Fruit fly (Drosophila melanogaster) whole organism, embryonic: ENCODE data around the gene Lcp65Ag2.

Source experiments
- CG10267 ChIP-seq: fragments of 200-800 bp; sonication (Bioruptor generic); optimal IDR thresholded peaks from 2 replicates; lab custom pipeline; 2018; ENCODE audit warnings: missing biosample characterization, mild to moderate bottlenecking, missing genetic modification characterization, moderate library complexity
- CG11398 ChIP-seq: fragments of 200-800 bp; sonication (Bioruptor generic); optimal IDR thresholded peaks from 2 replicates; lab custom pipeline; 2016; ENCODE audit warnings: missing biosample characterization, missing genetic modification characterization
- CG11504 ChIP-seq: fragments of 200-800 bp; sonication (Bioruptor generic); optimal IDR thresholded peaks from 3 replicates; lab custom pipeline; 2019; ENCODE audit warnings: missing biosample characterization, mild to moderate bottlenecking, missing genetic modification characterization, moderate library complexity
- CG12659 ChIP-seq: fragments of 200-800 bp; sonication (Bioruptor generic); optimal IDR thresholded peaks from 3 replicates; lab custom pipeline; 2017; ENCODE audit warnings: mild to moderate bottlenecking, missing biosample characterization, missing genetic modification reagents, missing genetic modification characterization
- CG16813 ChIP-seq: fragments of 200-800 bp; sonication (Bioruptor generic); IDR thresholded peaks from 3 replicates; pipeline ENCODE4 v1.3.6; 2022; ENCODE audit warnings: missing biosample characterization, missing genetic modification characterization; ENCODE audit not compliant: partially characterized antibody
- CG17361 ChIP-seq: fragments of 200-800 bp; sonication (Bioruptor generic); IDR thresholded peaks from 3 replicates; pipeline ENCODE4 v1.3.6; 2022; ENCODE audit warnings: missing biosample characterization, missing genetic modification characterization
- CG2678 ChIP-seq: fragments of 200-800 bp; sonication (Bioruptor generic); optimal IDR thresholded peaks from 3 replicates; lab custom pipeline; 2019; ENCODE audit warnings: missing biosample characterization, mild to moderate bottlenecking, missing genetic modification characterization, moderate library complexity
- CG2712 ChIP-seq: fragments of 200-800 bp; optimal IDR thresholded peaks from 3 replicates; lab custom pipeline; 2019; ENCODE audit warnings: missing biosample characterization, mild to moderate bottlenecking, missing genetic modification characterization, moderate library complexity
- CG6791 ChIP-seq: fragments of 200-800 bp; sonication (Bioruptor generic); IDR thresholded peaks from 3 replicates; pipeline ENCODE4 v1.3.6; 2022; ENCODE audit warnings: missing biosample characterization, missing genetic modification characterization; ENCODE audit not compliant: partially characterized antibody
- CG9727 ChIP-seq: fragments of 200-800 bp; sonication (Bioruptor generic); optimal IDR thresholded peaks from 3 replicates; lab custom pipeline; 2017; ENCODE audit warnings: missing biosample characterization, mild to moderate bottlenecking, missing genetic modification characterization
- D19A ChIP-seq: fragments of 200-800 bp; optimal IDR thresholded peaks from 3 replicates; lab custom pipeline; 2019; ENCODE audit warnings: missing biosample characterization, mild to moderate bottlenecking, missing genetic modification characterization, moderate library complexity
- Drgx ChIP-seq: fragments of 200-800 bp; sonication (Bioruptor generic); IDR thresholded peaks from 2 replicates; pipeline ENCODE4 v1.3.6; 2022; ENCODE audit warnings: missing biosample characterization, missing genetic modification characterization
- Med ChIP-seq: fragments of 200-800 bp; sonication (Bioruptor generic); peaks from one replicate; lab custom pipeline; 2016; ENCODE audit warnings: missing biosample characterization, missing genetic modification characterization, mild to moderate bottlenecking, inconsistent platforms, moderate library complexity
- Meics ChIP-seq: fragments of 200-800 bp; sonication (Bioruptor generic); optimal IDR thresholded peaks from 2 replicates; lab custom pipeline; 2017; ENCODE audit warnings: missing biosample characterization, mild to moderate bottlenecking, missing genetic modification characterization
- Ptx1 ChIP-seq: fragments of 200-800 bp; sonication (Bioruptor generic); IDR thresholded peaks from 2 replicates; pipeline ENCODE4 v1.3.6; 2022; ENCODE audit warnings: missing biosample characterization, missing genetic modification characterization
- ara ChIP-seq: fragments of 200-800 bp; sonication (Bioruptor generic); IDR thresholded peaks from 2 replicates; pipeline ENCODE4 v1.3.6; 2022; ENCODE audit warnings: missing biosample characterization, missing genetic modification characterization
- emc ChIP-seq: fragments of 200-800 bp; sonication (Bioruptor generic); optimal IDR thresholded peaks from 2 replicates; lab custom pipeline; 2016; ENCODE audit warnings: missing biosample characterization, missing genetic modification characterization
- gem ChIP-seq: fragments of 200-800 bp; sonication (Bioruptor generic); optimal IDR thresholded peaks from 2 replicates; lab custom pipeline; 2019; ENCODE audit warnings: missing biosample characterization, mild to moderate bottlenecking, missing genetic modification characterization, moderate library complexity
- lab ChIP-seq: fragments of 200-800 bp; sonication (Bioruptor generic); optimal IDR thresholded peaks from 3 replicates; lab custom pipeline; 2017; ENCODE audit warnings: missing biosample characterization, missing genetic modification characterization, mild to moderate bottlenecking, moderate library complexity, missing genetic modification reagents
- lola ChIP-seq, 3 experiments: fragments of >200 bp in 2 of 3; fragments of 200-800 bp in 1 of 3; sonication (Bioruptor generic) in 1 of 3; optimal IDR thresholded peaks; 2 replicates each; lab custom pipeline; 2017 to 2019; ENCODE audit warnings: missing biosample characterization in 3 of 3, missing genetic modification characterization in 3 of 3, mild to moderate bottlenecking in 1 of 3, moderate library complexity in 1 of 3
- mirr ChIP-seq: fragments of 200-800 bp; sonication (Bioruptor generic); optimal IDR thresholded peaks from 3 replicates; lab custom pipeline; 2018; ENCODE audit warnings: missing biosample characterization, mild to moderate bottlenecking, missing genetic modification characterization
- nmo ChIP-seq: fragments of 200-800 bp; sonication (Bioruptor generic); optimal IDR thresholded peaks from 2 replicates; lab custom pipeline; 2018; ENCODE audit warnings: missing biosample characterization, mild to moderate bottlenecking, missing genetic modification characterization, moderate library complexity
- sim ChIP-seq: fragments of 200-800 bp; sonication (Bioruptor generic); IDR thresholded peaks from 2 replicates; pipeline ENCODE4 v1.3.6; 2022; ENCODE audit warnings: missing biosample characterization, missing genetic modification characterization
- slbo ChIP-seq: fragments of 200-800 bp; sonication (Bioruptor generic); IDR thresholded peaks from 2 replicates; pipeline ENCODE4 v1.3.6; 2022; ENCODE audit warnings: missing biosample characterization, missing genetic modification characterization
- tio ChIP-seq: fragments of 200-800 bp; sonication (Bioruptor generic); optimal IDR thresholded peaks from 2 replicates; lab custom pipeline; 2017; ENCODE audit warnings: missing biosample characterization, missing genetic modification characterization, inconsistent platforms

Gene Lcp65Ag2

dm6 chr3L:6085157-6085556 is 48.2 kb downstream of the Lcp65Ag2 start (continued):
- TF ChIP-seq sim (GFP tag; lab: Robert Waterston, UW) (no peak), CG12659 (GFP tag; lab: Kevin White, UChicago) (peak; percentile 9), CG6791 (GFP tag; lab: Robert Waterston, UW) (no peak), tio (GFP tag; lab: Kevin White, UChicago) (peak; percentile 4), lab (GFP tag; lab: Kevin White, UChicago) (peak; percentile 7), D19A (tag; lab: Kevin White, UChicago) (peak; percentile 50), nmo (GFP tag; lab: Kevin White, UChicago) (peak; percentile 17), CG2678 (tag; lab: Kevin White, UChicago) (peak; percentile 63), Med (GFP tag; lab: Kevin White, UChicago) (no peak), lola (GFP tag; optimal IDR thresholded peaks at IDR 0.05; lab: Kevin White, UChicago) (peak in 1 of 3 experiments; percentile 38), CG9727 (peak; percentile 28), CG11398 (GFP tag; lab: Kevin White, UChicago) (no peak), ara (GFP tag; lab: Robert Waterston, UW) (no peak), Meics (GFP tag; lab: Kevin White, UChicago) (peak; percentile 47), CG17361 (peak; percentile 23; the same call in 1 of the 3 replicates), CG2712 (peak; percentile 58), CG10267 (tag; lab: Kevin White, UChicago) (peak; percentile 31), emc (GFP tag; lab: Kevin White, UChicago) (no peak)

- peak; percentile 27 for TF ChIP-seq CG11504
- TF ChIP-seq Ptx1 (GFP tag; lab: Robert Waterston, UW) = 0 out of 2 replicates have a peak, but pooled peaks have one; percentile 12
- TF ChIP-seq CG16813 = no peak
- TF ChIP-seq slbo (GFP tag; lab: Robert Waterston, UW) = 0 out of 2 replicates have a peak, but pooled peaks have one; percentile 1
- TF ChIP-seq gem (tag; lab: Kevin White, UChicago) = peak; percentile 45
- TF ChIP-seq Drgx (GFP tag; lab: Robert Waterston, UW) = peak; percentile 54; the same call in 1 of the 2 replicates
- no peak for TF ChIP-seq mirr (GFP tag; lab: Kevin White, UChicago)
Measured at dm6 chr3L:6084446-6084845, 48.9 kb downstream of the Lcp65Ag2 start.
